Worm (Caenorhabditis elegans) whole organism, L1 larva: ENCODE measurements around the gene erg-28.

Experiments
- C04F5.9 ChIP-seq: sonication (generic microtip); optimal IDR thresholded peaks from 2 replicates; lab custom pipeline; 2016; ENCODE audit warnings: missing genetic modification characterization, missing compliant biosample characterization
- aha-1 ChIP-seq: fragments of 150-350 bp; optimal IDR thresholded peaks from 2 replicates; lab custom pipeline; 2014; ENCODE audit warnings: missing biosample characterization, missing genetic modification characterization
- blmp-1 ChIP-seq: fragments of 150-350 bp; optimal IDR thresholded peaks from 2 replicates; lab custom pipeline; 2014; ENCODE audit warnings: missing biosample characterization, missing genetic modification characterization
- ceh-63 ChIP-seq: fragments of 200-800 bp; sonication (Bioruptor generic); optimal IDR thresholded peaks from 2 replicates; lab custom pipeline; 2018; ENCODE audit warnings: mild to moderate bottlenecking, missing genetic modification characterization, missing compliant biosample characterization
- ceh-88 ChIP-seq: fragments of 200-800 bp; sonication (Bioruptor generic); IDR thresholded peaks from 2 replicates; pipeline ENCODE4 v1.3.6; 2022; ENCODE audit warnings: missing genetic modification characterization, missing compliant biosample characterization
- ceh-90 ChIP-seq: sonication (generic microtip); optimal IDR thresholded peaks from 2 replicates; lab custom pipeline; 2016; ENCODE audit warnings: missing genetic modification characterization, missing compliant biosample characterization
- ces-1 ChIP-seq: fragments of 150-350 bp; optimal IDR thresholded peaks from 2 replicates; lab custom pipeline; 2014; ENCODE audit warnings: missing biosample characterization, missing genetic modification reagents, missing genetic modification characterization
- dpl-1 ChIP-seq, 3 experiments: fragments of 150-350 bp in 2 of 3; sonication (generic microtip) in 1 of 3; optimal IDR thresholded peaks; 2 replicates each; lab custom pipeline; 2014 to 2017; ENCODE audit warnings: missing biosample characterization in 3 of 3, missing genetic modification characterization in 3 of 3, missing genetic modification reagents in 3 of 3
- dsc-1 ChIP-seq: sonication (generic microtip); optimal IDR thresholded peaks from 2 replicates; lab custom pipeline; 2016; ENCODE audit warnings: mild to moderate bottlenecking, missing genetic modification characterization, missing compliant biosample characterization
- efl-3 ChIP-seq: fragments of 200-800 bp; sonication (Bioruptor generic); optimal IDR thresholded peaks from 2 replicates; lab custom pipeline; 2018; ENCODE audit warnings: mild to moderate bottlenecking, missing genetic modification characterization, missing compliant biosample characterization
- egl-13 ChIP-seq: sonication (generic microtip); optimal IDR thresholded peaks from 2 replicates; lab custom pipeline; 2016; ENCODE audit warnings: missing genotype, missing genetic modification reagents, missing genetic modification characterization, missing compliant biosample characterization
- egl-27 ChIP-seq, 2 experiments: fragments of 150-350 bp in 1 of 2; sonication (generic microtip); optimal IDR thresholded peaks; 3 replicates each; lab custom pipeline; 2017 to 2018; ENCODE audit warnings: missing biosample characterization in 2 of 2, missing genetic modification characterization in 2 of 2, missing genetic modification reagents in 2 of 2
- elt-3 ChIP-seq, 6 experiments: fragments of 150-350 bp in 1 of 6; sonication (generic microtip); optimal IDR thresholded peaks; 2 replicates each; lab custom pipeline; 2017 to 2018; ENCODE audit warnings: missing biosample characterization in 6 of 6, missing genetic modification characterization in 6 of 6, inconsistent platforms in 1 of 6
- grh-1 ChIP-seq: fragments of 200-800 bp; sonication (Bioruptor generic); IDR thresholded peaks from 2 replicates; pipeline ENCODE4 v1.3.6; 2022; ENCODE audit warnings: missing genetic modification reagents, missing genetic modification characterization, missing compliant biosample characterization
- hlh-17 ChIP-seq: fragments of 200-800 bp; sonication (Bioruptor generic); optimal IDR thresholded peaks from 2 replicates; lab custom pipeline; 2018; ENCODE audit warnings: missing genetic modification characterization, mild to moderate bottlenecking, missing compliant biosample characterization, moderate library complexity, borderline replicate concordance
- jun-1 ChIP-seq: fragments of 150-350 bp; optimal IDR thresholded peaks from 2 replicates; lab custom pipeline; 2014; ENCODE audit warnings: missing biosample characterization, missing genetic modification reagents, missing genetic modification characterization
- lin-13 ChIP-seq: fragments of 150-350 bp; optimal IDR thresholded peaks from 2 replicates; lab custom pipeline; 2014; ENCODE audit warnings: missing biosample characterization, missing genetic modification reagents, missing genetic modification characterization
- lin-14 ChIP-seq: fragments of 200-800 bp; sonication (Bioruptor generic); optimal IDR thresholded peaks from 2 replicates; lab custom pipeline; 2018; ENCODE audit warnings: mild to moderate bottlenecking, missing genetic modification characterization, moderate library complexity, missing compliant biosample characterization
- lin-35 ChIP-seq, 2 experiments: fragments of 150-350 bp; optimal IDR thresholded peaks; 2 replicates each; lab custom pipeline; 2014; ENCODE audit warnings: missing biosample characterization in 2 of 2, missing genetic modification characterization in 2 of 2, missing genetic modification reagents in 2 of 2
- lsy-2 ChIP-seq, 2 experiments: fragments of 150-350 bp; optimal IDR thresholded peaks; 2 replicates each; lab custom pipeline; 2014; ENCODE audit warnings: missing biosample characterization in 2 of 2, missing genetic modification characterization in 2 of 2
- nhr-11 ChIP-seq: fragments of 150-350 bp; optimal IDR thresholded peaks from 2 replicates; lab custom pipeline; 2014; ENCODE audit warnings: missing biosample characterization, missing genetic modification characterization
- nhr-12 ChIP-seq: sonication (generic microtip); optimal IDR thresholded peaks from 2 replicates; lab custom pipeline; 2017; ENCODE audit warnings: missing biosample characterization, missing genetic modification characterization
- nhr-19 ChIP-seq: fragments of 200-800 bp; sonication (Bioruptor generic); conservative IDR thresholded peaks from 2 replicates; pipeline ENCODE4 v1.3.6; 2022; ENCODE audit warnings: missing genetic modification characterization, missing compliant biosample characterization
- nhr-28 ChIP-seq: fragments of 150-350 bp; optimal IDR thresholded peaks from 2 replicates; lab custom pipeline; 2014; ENCODE audit warnings: missing biosample characterization, missing genetic modification characterization
- nhr-47 ChIP-seq: sonication (generic microtip); optimal IDR thresholded peaks from 2 replicates; lab custom pipeline; 2016; ENCODE audit warnings: mild to moderate bottlenecking, missing genetic modification characterization, moderate library complexity, missing compliant biosample characterization
- nhr-84 ChIP-seq: sonication (generic microtip); optimal IDR thresholded peaks from 2 replicates; lab custom pipeline; 2017; ENCODE audit warnings: missing biosample characterization, missing genetic modification characterization
- nhr-90 ChIP-seq: sonication (generic microtip); optimal IDR thresholded peaks from 2 replicates; lab custom pipeline; 2016; ENCODE audit warnings: mild to moderate bottlenecking, missing genetic modification characterization, missing compliant biosample characterization; ENCODE audit not compliant: poor library complexity
- pag-3 ChIP-seq: sonication (generic microtip); optimal IDR thresholded peaks from 2 replicates; lab custom pipeline; 2017; ENCODE audit warnings: missing genetic modification characterization, mild to moderate bottlenecking, missing compliant biosample characterization, antibody characterized with exemption, borderline replicate concordance; ENCODE audit not compliant: insufficient read depth
- pax-3 ChIP-seq: fragments of 200-800 bp; sonication (Bioruptor generic); optimal IDR thresholded peaks from 2 replicates; lab custom pipeline; 2018; ENCODE audit warnings: mild to moderate bottlenecking, missing genetic modification characterization, moderate library complexity, missing compliant biosample characterization
- rnt-1 ChIP-seq: sonication (generic microtip); optimal IDR thresholded peaks from 2 replicates; lab custom pipeline; 2016; ENCODE audit warnings: mild to moderate bottlenecking, missing genetic modification characterization, moderate library complexity, missing compliant biosample characterization
- skn-1 ChIP-seq: fragments of 150-350 bp; optimal IDR thresholded peaks from 2 replicates; lab custom pipeline; 2014; ENCODE audit warnings: missing biosample characterization, missing genetic modification characterization
- snu-23 ChIP-seq: sonication (generic microtip); optimal IDR thresholded peaks from 2 replicates; lab custom pipeline; 2016; ENCODE audit warnings: missing genetic modification characterization, missing compliant biosample characterization
- sox-4 ChIP-seq: sonication (generic microtip); optimal IDR thresholded peaks from 2 replicates; lab custom pipeline; 2016; ENCODE audit warnings: missing genetic modification characterization, missing compliant biosample characterization
- sptf-1 ChIP-seq: fragments of 150-350 bp; optimal IDR thresholded peaks from 2 replicates; lab custom pipeline; 2014; ENCODE audit warnings: missing biosample characterization, missing genetic modification characterization
- swsn-7 ChIP-seq: sonication (generic microtip); optimal IDR thresholded peaks from 2 replicates; lab custom pipeline; 2016; ENCODE audit warnings: missing genetic modification characterization, missing compliant biosample characterization
- tlp-1 ChIP-seq: fragments of 150-350 bp; optimal IDR thresholded peaks from 2 replicates; lab custom pipeline; 2014; ENCODE audit warnings: missing biosample characterization, missing genetic modification characterization
- vab-15 ChIP-seq: sonication (generic microtip); optimal IDR thresholded peaks from 2 replicates; lab custom pipeline; 2017; ENCODE audit warnings: missing genotype, mild to moderate bottlenecking, missing genetic modification characterization, missing compliant biosample characterization
- zag-1 ChIP-seq: fragments of 150-350 bp; optimal IDR thresholded peaks from 2 replicates; lab custom pipeline; 2014; ENCODE audit warnings: missing biosample characterization, missing genetic modification characterization
- zip-4 ChIP-seq: fragments of 200-800 bp; sonication (Bioruptor generic); optimal IDR thresholded peaks from 2 replicates; lab custom pipeline; 2018; ENCODE audit warnings: mild to moderate bottlenecking, missing genetic modification characterization, moderate library complexity, missing compliant biosample characterization

The erg-28 gene

ce11 chrV:12601835-12602234, 5.4 kb upstream of the erg-28 start:
- TF ChIP-seq nhr-84 (no peak), egl-13 (tag; lab: Kevin White, UChicago) (no peak), rnt-1 (tag; lab: Kevin White, UChicago) (no peak), hlh-17 (no peak), nhr-11 (tag; lab: Kevin White, UChicago) (no peak), blmp-1 (tag; lab: Kevin White, UChicago) (no peak), ceh-63 (GFP tag; lab: Kevin White, UChicago) (no peak), skn-1 (tag; lab: Kevin White, UChicago) (no peak), egl-27 (tag; optimal IDR thresholded peaks at IDR 0.05; lab: Kevin White, UChicago) (no peak), snu-23 (no peak), nhr-19 (no peak), ceh-90 (tag; lab: Kevin White, UChicago) (no peak), jun-1 (tag; lab: Kevin White, UChicago) (no peak), C04F5.9 (no peak), ces-1 (GFP tag; lab: Kevin White, UChicago) (no peak), lin-13 (GFP tag; lab: Kevin White, UChicago) (no peak), grh-1 (GFP tag; lab: Robert Waterston, UW) (no peak), zip-4 (no peak), sptf-1 (no peak)
- TF ChIP-seq, all 84 proteins: peak for 0

- TF ChIP-seq dpl-1 (GFP tag; optimal IDR thresholded peaks at IDR 0.05; lab: Kevin White, UChicago) (no peak), lin-14 (GFP tag; lab: Kevin White, UChicago) (no peak), sox-4 (tag; lab: Kevin White, UChicago) (no peak), ceh-63 (GFP tag; lab: Kevin White, UChicago) (no peak), nhr-12 (tag; lab: Kevin White, UChicago) (no peak), lsy-2 (tag; optimal IDR thresholded peaks at IDR 0.05; lab: Kevin White, UChicago) (no peak), vab-15 (tag; lab: Kevin White, UChicago) (no peak), elt-3 (tag; optimal IDR thresholded peaks at IDR 0.05; lab: Kevin White, UChicago) (no peak), sptf-1 (no peak), pag-3 (tag; lab: Kevin White, UChicago) (no peak), zag-1 (tag; lab: Kevin White, UChicago) (no peak), swsn-7 (tag; lab: Kevin White, UChicago) (no peak), nhr-28 (no peak), egl-27 (tag; optimal IDR thresholded peaks at IDR 0.05; lab: Kevin White, UChicago) (no peak)
Measured at ce11 chrV:12608857-12609256, 1.6 kb downstream of the erg-28 start, which contains the start of gene ZC116.5. Gene ZC116.5, minus strand, starts transcription at chrV:12608957.

ce11 chrV:12609526-12609925, 2.3 kb downstream of the erg-28 start, which contains the start of gene ZC116.1:
Gene ZC116.1, plus strand, starts transcription at chrV:12609826.
- TF ChIP-seq ceh-88 (GFP tag; lab: Robert Waterston, UW) (no peak), elt-3 (tag; optimal IDR thresholded peaks at IDR 0.05; lab: Kevin White, UChicago) (no peak), efl-3 (no peak), tlp-1 (tag; lab: Kevin White, UChicago) (no peak), nhr-90 (tag; lab: Kevin White, UChicago) (no peak), nhr-12 (tag; lab: Kevin White, UChicago) (no peak), dsc-1 (no peak)

- TF ChIP-seq dsc-1 (no peak), lin-35 (GFP tag; optimal IDR thresholded peaks at IDR 0.05; lab: Kevin White, UChicago) (no peak), rnt-1 (tag; lab: Kevin White, UChicago) (no peak), nhr-47 (no peak), pax-3 (no peak), zip-4 (no peak), aha-1 (tag; lab: Kevin White, UChicago) (no peak)
Measured at ce11 chrV:12611029-12611428, 3.8 kb downstream of the erg-28 start, which contains the start of gene cubn-1. Gene cubn-1, plus strand, starts transcription at chrV:12611329.
